Fruit fly (Drosophila melanogaster) whole organism, embryonic: ENCODE measurements around the gene CG7766.

Experiments used
- CG12769 ChIP-seq: fragments of 200-800 bp; sonication (Bioruptor generic); optimal IDR thresholded peaks from 2 replicates; lab custom pipeline; 2019; ENCODE audit warnings: missing biosample characterization, mild to moderate bottlenecking, missing genetic modification characterization, moderate library complexity
- CG7357 ChIP-seq: fragments of 200-800 bp; sonication (Bioruptor generic); IDR thresholded peaks from 3 replicates; pipeline ENCODE4 v1.3.6; 2022; ENCODE audit warnings: missing biosample characterization, missing genetic modification characterization
- CG8290 ChIP-seq, 3 experiments: fragments of 200-800 bp; sonication (Bioruptor generic); optimal IDR thresholded peaks; 2 replicates each; lab custom pipeline; 2016 to 2019; ENCODE audit warnings: missing biosample characterization in 3 of 3, missing genetic modification characterization in 3 of 3, mild to moderate bottlenecking in 2 of 3, moderate library complexity in 1 of 3
- CG9215 ChIP-seq: fragments of 200-800 bp; sonication (Bioruptor generic); IDR thresholded peaks from 2 replicates; pipeline ENCODE4 v1.3.6; 2022; ENCODE audit warnings: missing biosample characterization, missing genetic modification characterization
- E2f2 ChIP-seq: fragments of 200-800 bp; sonication (Bioruptor generic); IDR thresholded peaks from 2 replicates; pipeline ENCODE4 v1.3.6; 2022; ENCODE audit warnings: missing biosample characterization, missing genetic modification characterization
- Max ChIP-seq: fragments of 200-800 bp; sonication (Bioruptor generic); optimal IDR thresholded peaks from 2 replicates; lab custom pipeline; 2016; ENCODE audit warnings: missing biosample characterization, mild to moderate bottlenecking, missing genetic modification characterization
- Sin3A ChIP-seq: fragments of >200 bp; optimal IDR thresholded peaks from 2 replicates; lab custom pipeline; 2018
- cwo ChIP-seq: fragments of 200-800 bp; sonication (Bioruptor generic); optimal IDR thresholded peaks from 3 replicates; lab custom pipeline; 2017; ENCODE audit warnings: missing biosample characterization, missing genetic modification characterization, mild to moderate bottlenecking, moderate library complexity, missing genetic modification reagents
- maf-S ChIP-seq: fragments of 200-800 bp; sonication (Bioruptor generic); optimal IDR thresholded peaks from 2 replicates; lab custom pipeline; 2016; ENCODE audit warnings: missing biosample characterization, missing genetic modification characterization

dm6 chrX:9130243-9130642 lies 26.7 kb upstream of the CG7766 start:
- TF ChIP-seq Max (GFP tag; lab: Kevin White, UChicago) (no peak), CG12769 (tag; lab: Kevin White, UChicago) (no peak), cwo (no peak), CG8290 (GFP tag; optimal IDR thresholded peaks at IDR 0.05; lab: Kevin White, UChicago) (no peak), CG8290 (tag; optimal IDR thresholded peaks at IDR 0.05; lab: Kevin White, UChicago) (no peak), E2f2 (no peak), CG9215 (no peak), CG7357 (GFP tag; lab: Robert Waterston, UW) (no peak), Sin3A (lab: Kevin White, UChicago) (no peak), maf-S (GFP tag; lab: Kevin White, UChicago) (no peak)
